Worm (Caenorhabditis elegans) whole organism, L1 larva: ENCODE measurements around the gene zip-7.

ENCODE experiments used
- C04F5.9 ChIP-seq: sonication (generic microtip); optimal IDR thresholded peaks from 2 replicates; lab custom pipeline; 2016; ENCODE audit warnings: missing genetic modification characterization, missing compliant biosample characterization
- C34B4.2 ChIP-seq: sonication (generic microtip); optimal IDR thresholded peaks from 2 replicates; lab custom pipeline; 2017; ENCODE audit warnings: mild to moderate bottlenecking, missing genetic modification characterization, missing compliant biosample characterization
- F16B12.6 ChIP-seq: fragments of 150-350 bp; optimal IDR thresholded peaks from 2 replicates; lab custom pipeline; 2014; ENCODE audit warnings: missing biosample characterization, missing genetic modification characterization
- Y116A8C.19 ChIP-seq: sonication (generic microtip); optimal IDR thresholded peaks from 2 replicates; lab custom pipeline; 2016; ENCODE audit warnings: missing compliant biosample characterization, missing genetic modification characterization, borderline replicate concordance
- aha-1 ChIP-seq: fragments of 150-350 bp; optimal IDR thresholded peaks from 2 replicates; lab custom pipeline; 2014; ENCODE audit warnings: missing biosample characterization, missing genetic modification characterization
- aly-2 ChIP-seq: fragments of 150-350 bp; optimal IDR thresholded peaks from 2 replicates; lab custom pipeline; 2014; ENCODE audit warnings: missing biosample characterization, missing genetic modification characterization
- ceh-63 ChIP-seq: fragments of 200-800 bp; sonication (Bioruptor generic); optimal IDR thresholded peaks from 2 replicates; lab custom pipeline; 2018; ENCODE audit warnings: mild to moderate bottlenecking, missing genetic modification characterization, missing compliant biosample characterization
- ceh-8 ChIP-seq: fragments of 200-800 bp; sonication (Bioruptor generic); optimal IDR thresholded peaks from 2 replicates; lab custom pipeline; 2018; ENCODE audit warnings: mild to moderate bottlenecking, missing genetic modification characterization, moderate library complexity, missing compliant biosample characterization
- ceh-82 ChIP-seq, 3 experiments: fragments of 150-350 bp in 1 of 3; sonication (generic microtip) in 2 of 3; optimal IDR thresholded peaks; 2 replicates each; lab custom pipeline; 2014 to 2017; ENCODE audit warnings: missing biosample characterization in 3 of 3, missing genetic modification characterization in 3 of 3
- ceh-88 ChIP-seq: fragments of 200-800 bp; sonication (Bioruptor generic); IDR thresholded peaks from 2 replicates; pipeline ENCODE4 v1.3.6; 2022; ENCODE audit warnings: missing genetic modification characterization, missing compliant biosample characterization
- ces-1 ChIP-seq: fragments of 150-350 bp; optimal IDR thresholded peaks from 2 replicates; lab custom pipeline; 2014; ENCODE audit warnings: missing biosample characterization, missing genetic modification reagents, missing genetic modification characterization
- dpl-1 ChIP-seq, 3 experiments: fragments of 150-350 bp in 2 of 3; sonication (generic microtip) in 1 of 3; optimal IDR thresholded peaks; 2 replicates each; lab custom pipeline; 2014 to 2017; ENCODE audit warnings: missing biosample characterization in 3 of 3, missing genetic modification characterization in 3 of 3, missing genetic modification reagents in 3 of 3
- efl-3 ChIP-seq: fragments of 200-800 bp; sonication (Bioruptor generic); optimal IDR thresholded peaks from 2 replicates; lab custom pipeline; 2018; ENCODE audit warnings: mild to moderate bottlenecking, missing genetic modification characterization, missing compliant biosample characterization
- egl-27 ChIP-seq, 2 experiments: fragments of 150-350 bp in 1 of 2; sonication (generic microtip); optimal IDR thresholded peaks; 3 replicates each; lab custom pipeline; 2017 to 2018; ENCODE audit warnings: missing biosample characterization in 2 of 2, missing genetic modification characterization in 2 of 2, missing genetic modification reagents in 2 of 2
- ets-5 ChIP-seq: fragments of 200-800 bp; sonication (Bioruptor generic); IDR thresholded peaks from 2 replicates; pipeline ENCODE4 v1.3.6; 2022; ENCODE audit warnings: missing genetic modification characterization, missing compliant biosample characterization
- fos-1 ChIP-seq: fragments of 150-350 bp; optimal IDR thresholded peaks from 2 replicates; lab custom pipeline; 2014; ENCODE audit warnings: missing biosample characterization, missing genetic modification characterization
- hlh-17 ChIP-seq: fragments of 200-800 bp; sonication (Bioruptor generic); optimal IDR thresholded peaks from 2 replicates; lab custom pipeline; 2018; ENCODE audit warnings: missing genetic modification characterization, mild to moderate bottlenecking, missing compliant biosample characterization, moderate library complexity, borderline replicate concordance
- hlh-4 ChIP-seq: sonication (generic microtip); optimal IDR thresholded peaks from 2 replicates; lab custom pipeline; 2016; ENCODE audit warnings: mild to moderate bottlenecking, missing genetic modification characterization, missing compliant biosample characterization
- hpl-2 ChIP-seq: fragments of 150-350 bp; optimal IDR thresholded peaks from 2 replicates; lab custom pipeline; 2014; ENCODE audit warnings: missing biosample characterization, missing genetic modification reagents, missing genetic modification characterization
- irx-1 ChIP-seq: sonication (generic microtip); optimal IDR thresholded peaks from 2 replicates; lab custom pipeline; 2016; ENCODE audit warnings: missing genetic modification characterization, missing compliant biosample characterization
- jun-1 ChIP-seq: fragments of 150-350 bp; optimal IDR thresholded peaks from 2 replicates; lab custom pipeline; 2014; ENCODE audit warnings: missing biosample characterization, missing genetic modification reagents, missing genetic modification characterization
- lin-14 ChIP-seq: fragments of 200-800 bp; sonication (Bioruptor generic); optimal IDR thresholded peaks from 2 replicates; lab custom pipeline; 2018; ENCODE audit warnings: mild to moderate bottlenecking, missing genetic modification characterization, moderate library complexity, missing compliant biosample characterization
- lin-35 ChIP-seq, 2 experiments: fragments of 150-350 bp; optimal IDR thresholded peaks; 2 replicates each; lab custom pipeline; 2014; ENCODE audit warnings: missing biosample characterization in 2 of 2, missing genetic modification characterization in 2 of 2, missing genetic modification reagents in 2 of 2
- lsy-2 ChIP-seq, 2 experiments: fragments of 150-350 bp; optimal IDR thresholded peaks; 2 replicates each; lab custom pipeline; 2014; ENCODE audit warnings: missing biosample characterization in 2 of 2, missing genetic modification characterization in 2 of 2
- mdl-1 ChIP-seq, 2 experiments: fragments of 150-350 bp; optimal IDR thresholded peaks; 2 replicates each; lab custom pipeline; 2014 to 2017; ENCODE audit warnings: missing biosample characterization in 2 of 2, missing genetic modification characterization in 2 of 2, inconsistent platforms in 1 of 2
- mef-2 ChIP-seq: fragments of 150-350 bp; optimal IDR thresholded peaks from 2 replicates; lab custom pipeline; 2014; ENCODE audit warnings: missing biosample characterization, missing genetic modification characterization
- mep-1 ChIP-seq: fragments of 150-350 bp; optimal IDR thresholded peaks from 2 replicates; lab custom pipeline; 2014; ENCODE audit warnings: missing biosample characterization, missing genetic modification characterization
- nhr-11 ChIP-seq: fragments of 150-350 bp; optimal IDR thresholded peaks from 2 replicates; lab custom pipeline; 2014; ENCODE audit warnings: missing biosample characterization, missing genetic modification characterization
- nhr-20 ChIP-seq: sonication (generic microtip); optimal IDR thresholded peaks from 2 replicates; lab custom pipeline; 2016; ENCODE audit warnings: mild to moderate bottlenecking, missing genetic modification characterization, missing compliant biosample characterization
- nhr-237 ChIP-seq: fragments of 150-350 bp; optimal IDR thresholded peaks from 2 replicates; lab custom pipeline; 2014; ENCODE audit warnings: missing biosample characterization, missing genetic modification characterization
- nhr-28 ChIP-seq: fragments of 150-350 bp; optimal IDR thresholded peaks from 2 replicates; lab custom pipeline; 2014; ENCODE audit warnings: missing biosample characterization, missing genetic modification characterization
- nhr-47 ChIP-seq: sonication (generic microtip); optimal IDR thresholded peaks from 2 replicates; lab custom pipeline; 2016; ENCODE audit warnings: mild to moderate bottlenecking, missing genetic modification characterization, moderate library complexity, missing compliant biosample characterization
- nhr-71 ChIP-seq: sonication (generic microtip); optimal IDR thresholded peaks from 2 replicates; lab custom pipeline; 2016; ENCODE audit warnings: mild to moderate bottlenecking, missing genetic modification characterization, moderate library complexity, missing compliant biosample characterization
- nhr-90 ChIP-seq: sonication (generic microtip); optimal IDR thresholded peaks from 2 replicates; lab custom pipeline; 2016; ENCODE audit warnings: mild to moderate bottlenecking, missing genetic modification characterization, missing compliant biosample characterization; ENCODE audit not compliant: poor library complexity
- pax-3 ChIP-seq: fragments of 200-800 bp; sonication (Bioruptor generic); optimal IDR thresholded peaks from 2 replicates; lab custom pipeline; 2018; ENCODE audit warnings: mild to moderate bottlenecking, missing genetic modification characterization, moderate library complexity, missing compliant biosample characterization
- snpc-4 ChIP-seq: fragments of 150-350 bp; optimal IDR thresholded peaks from 2 replicates; lab custom pipeline; 2014; ENCODE audit warnings: missing biosample characterization, missing genetic modification characterization
- snu-23 ChIP-seq: sonication (generic microtip); optimal IDR thresholded peaks from 2 replicates; lab custom pipeline; 2016; ENCODE audit warnings: missing genetic modification characterization, missing compliant biosample characterization
- sptf-1 ChIP-seq: fragments of 150-350 bp; optimal IDR thresholded peaks from 2 replicates; lab custom pipeline; 2014; ENCODE audit warnings: missing biosample characterization, missing genetic modification characterization
- sup-37 ChIP-seq: fragments of 200-800 bp; sonication (Bioruptor generic); optimal IDR thresholded peaks from 2 replicates; lab custom pipeline; 2018; ENCODE audit warnings: mild to moderate bottlenecking, missing genetic modification characterization, missing compliant biosample characterization
- swsn-7 ChIP-seq: sonication (generic microtip); optimal IDR thresholded peaks from 2 replicates; lab custom pipeline; 2016; ENCODE audit warnings: missing genetic modification characterization, missing compliant biosample characterization
- tbx-2 ChIP-seq: sonication (generic microtip); optimal IDR thresholded peaks from 2 replicates; lab custom pipeline; 2016; ENCODE audit warnings: missing genetic modification characterization, missing compliant biosample characterization
- tlp-1 ChIP-seq: fragments of 150-350 bp; optimal IDR thresholded peaks from 2 replicates; lab custom pipeline; 2014; ENCODE audit warnings: missing biosample characterization, missing genetic modification characterization
- unc-130 ChIP-seq: fragments of 150-350 bp; optimal IDR thresholded peaks from 2 replicates; lab custom pipeline; 2017; ENCODE audit warnings: missing biosample characterization, missing genetic modification characterization, inconsistent platforms
- unc-30 ChIP-seq: sonication (generic microtip); optimal IDR thresholded peaks from 2 replicates; lab custom pipeline; 2017; ENCODE audit warnings: missing biosample characterization, missing genetic modification characterization
- unc-62 ChIP-seq: fragments of 150-350 bp; optimal IDR thresholded peaks from 2 replicates; lab custom pipeline; 2014; ENCODE audit warnings: missing biosample characterization, missing genetic modification reagents, missing genetic modification characterization
- unc-86 ChIP-seq: sonication (generic microtip); optimal IDR thresholded peaks from 2 replicates; lab custom pipeline; 2016; ENCODE audit warnings: missing genetic modification characterization, missing compliant biosample characterization
- unc-98 ChIP-seq: fragments of 200-800 bp; sonication (Bioruptor generic); IDR thresholded peaks from 2 replicates; pipeline ENCODE4 v1.3.6; 2022; ENCODE audit warnings: missing genetic modification characterization, missing compliant biosample characterization
- vab-15 ChIP-seq: sonication (generic microtip); optimal IDR thresholded peaks from 2 replicates; lab custom pipeline; 2017; ENCODE audit warnings: missing genotype, mild to moderate bottlenecking, missing genetic modification characterization, missing compliant biosample characterization
- zag-1 ChIP-seq: fragments of 150-350 bp; optimal IDR thresholded peaks from 2 replicates; lab custom pipeline; 2014; ENCODE audit warnings: missing biosample characterization, missing genetic modification characterization
- zip-4 ChIP-seq: fragments of 200-800 bp; sonication (Bioruptor generic); optimal IDR thresholded peaks from 2 replicates; lab custom pipeline; 2018; ENCODE audit warnings: mild to moderate bottlenecking, missing genetic modification characterization, moderate library complexity, missing compliant biosample characterization

Gene zip-7

ce11 chrIV:16501855-16502254, 3.6 kb downstream of the zip-7 start (continued):
- TF ChIP-seq unc-30 (no peak), nhr-237 (no peak), unc-98 (GFP tag; lab: Robert Waterston, UW) (no peak), mdl-1 (tag; optimal IDR thresholded peaks at IDR 0.05; lab: Kevin White, UChicago) (no peak), ceh-88 (GFP tag; lab: Robert Waterston, UW) (no peak), nhr-11 (tag; lab: Kevin White, UChicago) (no peak), Y116A8C.19 (tag; lab: Kevin White, UChicago) (no peak), F16B12.6 (tag; lab: Kevin White, UChicago) (no peak), irx-1 (no peak), hlh-4 (tag; lab: Kevin White, UChicago) (no peak), efl-3 (no peak), hpl-2 (GFP tag; lab: Kevin White, UChicago) (no peak), lsy-2 (tag; optimal IDR thresholded peaks at IDR 0.05; lab: Kevin White, UChicago) (peak; percentile 39 to 56), nhr-47 (tag; lab: Kevin White, UChicago) (no peak), hlh-17 (GFP tag; lab: Kevin White, UChicago) (no peak), ets-5 (GFP tag; lab: Robert Waterston, UW) (no peak), mef-2 (tag; lab: Kevin White, UChicago) (no peak), unc-86 (tag; lab: Kevin White, UChicago) (peak; percentile 21), snu-23 (peak; percentile 61), C34B4.2 (tag; lab: Kevin White, UChicago) (no peak), ceh-8 (GFP tag; lab: Kevin White, UChicago) (peak; percentile 4), zip-4 (GFP tag; lab: Kevin White, UChicago) (no peak), swsn-7 (peak; percentile 33), lin-14 (GFP tag; lab: Kevin White, UChicago) (peak; percentile 85), nhr-71 (tag; lab: Kevin White, UChicago) (peak; percentile 61), egl-27 (tag; optimal IDR thresholded peaks at IDR 0.05; lab: Kevin White, UChicago) (peak in 1 of 2 experiments; percentile 35), C04F5.9 (tag; lab: Kevin White, UChicago) (no peak), unc-62 (no peak), aha-1 (tag; lab: Kevin White, UChicago) (no peak), ces-1 (GFP tag; lab: Kevin White, UChicago) (no peak), dpl-1 (GFP tag; optimal IDR thresholded peaks at IDR 0.05; lab: Kevin White, UChicago) (peak in 2 of 3 experiments; percentile 28 to 31), tlp-1 (no peak), nhr-90 (tag; lab: Kevin White, UChicago) (no peak)
- TF ChIP-seq, all 84 proteins: peak for 28

- peak; percentile 1 for TF ChIP-seq ceh-8 (GFP tag; lab: Kevin White, UChicago)
- TF ChIP-seq hlh-17 (GFP tag; lab: Kevin White, UChicago): no peak
- TF ChIP-seq unc-86 (tag; lab: Kevin White, UChicago): no peak
- no peak for TF ChIP-seq unc-62
- no peak for TF ChIP-seq sup-37
- TF ChIP-seq C04F5.9 (tag; lab: Kevin White, UChicago): no peak
- peak; percentile 9 for TF ChIP-seq unc-130 (tag; lab: Kevin White, UChicago)
- TF ChIP-seq ceh-82 (tag; optimal IDR thresholded peaks at IDR 0.05; lab: Kevin White, UChicago): peak in 2 of 3 experiments; percentile 5 to 68
- peak; percentile 76 for TF ChIP-seq snu-23
- TF ChIP-seq ets-5 (GFP tag; lab: Robert Waterston, UW): no peak
- TF ChIP-seq unc-30: no peak
- no peak for TF ChIP-seq sptf-1 (tag; lab: Kevin White, UChicago)
- no peak for TF ChIP-seq ceh-63 (GFP tag; lab: Kevin White, UChicago)
- TF ChIP-seq mep-1 (tag; lab: Kevin White, UChicago): peak; percentile 84
- TF ChIP-seq mdl-1 (tag; optimal IDR thresholded peaks at IDR 0.05; lab: Kevin White, UChicago): peak in 1 of 2 experiments; percentile 10
- peak; percentile 36 for TF ChIP-seq fos-1 (tag; lab: Kevin White, UChicago)
- no peak for TF ChIP-seq nhr-28 (tag; lab: Kevin White, UChicago)
- TF ChIP-seq ces-1 (GFP tag; lab: Kevin White, UChicago): no peak
- TF ChIP-seq pax-3 (tag; lab: Kevin White, UChicago): peak; percentile 43
- TF ChIP-seq snpc-4 (tag; lab: Kevin White, UChicago): no peak
- no peak for TF ChIP-seq hpl-2 (GFP tag; lab: Kevin White, UChicago)
- TF ChIP-seq Y116A8C.19 (tag; lab: Kevin White, UChicago): no peak
- no peak for TF ChIP-seq zag-1 (tag; lab: Kevin White, UChicago)
- peak; percentile 24 to 33 for TF ChIP-seq lin-35 (GFP tag; optimal IDR thresholded peaks at IDR 0.05; lab: Kevin White, UChicago)
- TF ChIP-seq jun-1 (tag; lab: Kevin White, UChicago): no peak
- TF ChIP-seq aly-2 (tag; lab: Kevin White, UChicago): no peak
- peak; percentile 46 for TF ChIP-seq tbx-2
- TF ChIP-seq irx-1: peak; percentile 62
- no peak for TF ChIP-seq tlp-1
- no peak for TF ChIP-seq unc-98 (GFP tag; lab: Robert Waterston, UW)
- no peak for TF ChIP-seq vab-15 (tag; lab: Kevin White, UChicago)
- TF ChIP-seq nhr-20 (tag; lab: Kevin White, UChicago): peak; percentile 55
These were observed 7.4 kb downstream of the zip-7 start for ce11 chrIV:16498031-16498442.
